Worm (Caenorhabditis elegans): Measurements from ENCODE around the gene rnst-2.

rnst-2 gene

ce11 chrV:1061295-1061694 lies at the start of gene rnst-2:
Gene rnst-2, plus strand, starts transcription at chrV:1061595.
- TF ChIP-seq nfya-1 (tag; optimal IDR thresholded peaks at IDR 0.05; ENCODE audit: insufficient read depth) (no peak), jun-1 (tag; optimal IDR thresholded peaks at IDR 0.05) (no peak), mdl-1 (tag; optimal IDR thresholded peaks at IDR 0.05) (no peak), unc-62 (GFP tag; optimal IDR thresholded peaks at IDR 0.05) (no peak), ceh-28 (tag; optimal IDR thresholded peaks at IDR 0.05) (no peak)

ce11 chrV:1013637-1014036 lies 47.8 kb upstream of the rnst-2 start:
- TF ChIP-seq mml-1 (tag; optimal IDR thresholded peaks at IDR 0.05), result no peak

ce11 chrV:1015194-1015593 lies 46.2 kb upstream of the rnst-2 start:
- TF ChIP-seq nfya-1 (tag; optimal IDR thresholded peaks at IDR 0.05; ENCODE audit: insufficient read depth), result peak; percentile 97
- no peak for TF ChIP-seq nhr-11 (tag; optimal IDR thresholded peaks at IDR 0.05)

ce11 chrV:1017196-1017595 lies 44.2 kb upstream of the rnst-2 start:
- TF ChIP-seq nfya-1 (tag; optimal IDR thresholded peaks at IDR 0.05; ENCODE audit: insufficient read depth) (peak; percentile 91), ceh-9 (tag; optimal IDR thresholded peaks at IDR 0.05) (no peak), nhr-23 (tag; optimal IDR thresholded peaks at IDR 0.05) (no peak)

DNA sequence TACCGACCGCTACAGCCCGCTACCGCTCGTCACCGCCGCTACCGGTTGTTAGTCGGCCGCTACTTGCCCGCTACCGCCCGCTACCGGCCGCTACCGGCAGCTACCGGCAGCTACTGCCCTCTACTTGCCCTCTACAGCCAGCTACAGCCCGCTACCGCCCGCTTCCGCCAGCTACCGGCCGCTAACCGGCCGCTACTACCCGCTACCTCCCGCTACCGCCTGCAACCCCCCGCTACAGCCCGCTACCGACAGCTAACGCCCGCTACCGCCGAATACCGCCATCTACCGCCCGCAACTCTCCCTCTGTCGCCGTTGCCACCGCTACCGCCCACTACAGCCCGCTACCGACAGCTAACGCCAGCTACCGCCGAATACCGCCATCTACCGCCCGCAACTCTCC lies 39.9 kb upstream of the rnst-2 start:
- TF ChIP-seq nhr-28 (tag; optimal IDR thresholded peaks at IDR 0.05) (no peak), elt-1 (tag; optimal IDR thresholded peaks at IDR 0.05) (no peak), nhr-77 (tag; optimal IDR thresholded peaks at IDR 0.05) (no peak), R02D3.7 (tag; optimal IDR thresholded peaks at IDR 0.05) (no peak), egl-5 (tag; optimal IDR thresholded peaks at IDR 0.05) (no peak), mdl-1 (tag; optimal IDR thresholded peaks at IDR 0.05) (no peak), skn-1 (tag; optimal IDR thresholded peaks at IDR 0.05) (no peak), fos-1 (tag; optimal IDR thresholded peaks at IDR 0.05) (no peak), tbx-2 (tag; optimal IDR thresholded peaks at IDR 0.05) (no peak)

ce11 chrV:1023367-1023766 lies 38.0 kb upstream of the rnst-2 start, which contains the start of gene pei-2:
Gene pei-2, minus strand, starts transcription at chrV:1023467.
- TF ChIP-seq skn-1 (tag; optimal IDR thresholded peaks at IDR 0.05), result no peak
- no peak for TF ChIP-seq elt-2 (tag; optimal IDR thresholded peaks at IDR 0.05)
- TF ChIP-seq nhr-76 (tag; optimal IDR thresholded peaks at IDR 0.05), result no peak
- TF ChIP-seq ceh-16 (tag; optimal IDR thresholded peaks at IDR 0.05), result no peak
- TF ChIP-seq zag-1 (tag; optimal IDR thresholded peaks at IDR 0.05), result no peak
- no peak for TF ChIP-seq eor-1 (tag; optimal IDR thresholded peaks at IDR 0.05)
- no peak for TF ChIP-seq fkh-10 (GFP tag; optimal IDR thresholded peaks at IDR 0.05)
- no peak for TF ChIP-seq nhr-23 (tag; optimal IDR thresholded peaks at IDR 0.05)
- no peak for TF ChIP-seq ztf-4 (tag; optimal IDR thresholded peaks at IDR 0.05)
- TF ChIP-seq nhr-11 (tag; optimal IDR thresholded peaks at IDR 0.05), result no peak

- TF ChIP-seq hmg-11 (tag; optimal IDR thresholded peaks at IDR 0.05), result no peak
- TF ChIP-seq fkh-2 (tag; optimal IDR thresholded peaks at IDR 0.05), result no peak
- no peak for TF ChIP-seq pqm-1 (tag; optimal IDR thresholded peaks at IDR 0.05)
- TF ChIP-seq elt-3 (tag; optimal IDR thresholded peaks at IDR 0.05), result no peak
- TF ChIP-seq lsy-12 (tag; optimal IDR thresholded peaks at IDR 0.05), result no peak
- no peak for TF ChIP-seq nhr-28 (tag; optimal IDR thresholded peaks at IDR 0.05)
- peak; percentile 33 for TF ChIP-seq pha-4 (tag; optimal IDR thresholded peaks at IDR 0.05)
- peak; percentile 24 for TF ChIP-seq elt-2 (tag; optimal IDR thresholded peaks at IDR 0.05)
- no peak for TF ChIP-seq lin-39 (tag; optimal IDR thresholded peaks at IDR 0.05)
Measured at ce11 chrV:1027044-1027443, 34.4 kb upstream of the rnst-2 start, which contains the start of gene R09A1.3. Gene R09A1.3, minus strand, starts transcription at chrV:1027074.
